In genomic region chrX:17570912-17571609, dm6 we compare ENCODE assay signal across 3 fruit fly cellular contexts.
TF ChIP-seq lines count a peak whose summit lies in the region.

No protein-coding gene starts in this region.

TF ChIP-seq in whole organism, embryonic, 481 proteins besides CTCF, POLR2A, EP300 and RAD21 (continued from another document and continues in another):
- no peak for TF ChIP-seq Neu2 (GFP tag; optimal IDR thresholded peaks at IDR 0.05; lab: Kevin White, UChicago; ENCODE audit: borderline replicate concordance)
- peak; percentile 21 for TF ChIP-seq nom (GFP tag; optimal IDR thresholded peaks at IDR 0.05; lab: Kevin White, UChicago)
- TF ChIP-seq jigr1 (GFP tag; IDR thresholded peaks at IDR 0.05; lab: Robert Waterston, UW): no peak
- no peak for TF ChIP-seq Opbp (GFP tag; IDR thresholded peaks at IDR 0.05; lab: Robert Waterston, UW; ENCODE audit: partially characterized antibody)
- no peak for TF ChIP-seq crp (GFP tag; optimal IDR thresholded peaks at IDR 0.05; lab: Kevin White, UChicago)
- no peak for TF ChIP-seq Adf1 (GFP tag; IDR thresholded peaks at IDR 0.05; lab: Robert Waterston, UW)
- TF ChIP-seq CG13894 (tag; optimal IDR thresholded peaks at IDR 0.05; lab: Kevin White, UChicago): no peak
- peak; percentile 40 for TF ChIP-seq sens (GFP tag; lab: Kevin White, UChicago)
- TF ChIP-seq sug (tag; optimal IDR thresholded peaks at IDR 0.05; lab: Kevin White, UChicago): no peak
- no peak for TF ChIP-seq CG1832 (GFP tag; optimal IDR thresholded peaks at IDR 0.05; lab: Kevin White, UChicago)
- no peak for TF ChIP-seq CG11456 (GFP tag; IDR thresholded peaks at IDR 0.05; lab: Robert Waterston, UW)
- TF ChIP-seq CG15479 (GFP tag; optimal IDR thresholded peaks at IDR 0.05; lab: Kevin White, UChicago): no peak
- no peak for TF ChIP-seq Tbp (GFP tag; optimal IDR thresholded peaks at IDR 0.05; lab: Kevin White, UChicago)
- TF ChIP-seq CG43689 (GFP tag; IDR thresholded peaks at IDR 0.05; lab: Robert Waterston, UW): no peak
- TF ChIP-seq CG6689 (GFP tag; IDR thresholded peaks at IDR 0.05; lab: Robert Waterston, UW): no peak
- TF ChIP-seq CG8924 (tag; optimal IDR thresholded peaks at IDR 0.05; lab: Kevin White, UChicago): no peak
- no peak for TF ChIP-seq ato (GFP tag; IDR thresholded peaks at IDR 0.05; lab: Robert Waterston, UW; ENCODE audit: partially characterized antibody)
- no peak for TF ChIP-seq schlank (tag; optimal IDR thresholded peaks at IDR 0.05; lab: Kevin White, UChicago)
- no peak for TF ChIP-seq CG7987 (GFP tag; optimal IDR thresholded peaks at IDR 0.05; lab: Kevin White, UChicago)
- TF ChIP-seq CG6813 (GFP tag; optimal IDR thresholded peaks at IDR 0.05; lab: Kevin White, UChicago): no peak
- no peak for TF ChIP-seq CG10462 (GFP tag; optimal IDR thresholded peaks at IDR 0.05; lab: Kevin White, UChicago)
- TF ChIP-seq Side (GFP tag; optimal IDR thresholded peaks at IDR 0.05; lab: Kevin White, UChicago): no peak
- TF ChIP-seq her (GFP tag; optimal IDR thresholded peaks at IDR 0.05; lab: Kevin White, UChicago): no peak
- TF ChIP-seq toy (GFP tag; IDR thresholded peaks at IDR 0.05; lab: Robert Waterston, UW): no peak
- TF ChIP-seq sob (GFP tag; IDR thresholded peaks at IDR 0.05; lab: Robert Waterston, UW): no peak
- TF ChIP-seq crol (GFP tag; IDR thresholded peaks at IDR 0.05; lab: Robert Waterston, UW): no peak
- no peak for TF ChIP-seq mirr (GFP tag; optimal IDR thresholded peaks at IDR 0.05; lab: Kevin White, UChicago)
- 0 out of 3 replicates have a peak, but pooled peaks have one; percentile 16 for TF ChIP-seq row (GFP tag; IDR thresholded peaks at IDR 0.05; lab: Robert Waterston, UW)
- no peak for TF ChIP-seq wek (GFP tag; optimal IDR thresholded peaks at IDR 0.05; lab: Kevin White, UChicago)
- TF ChIP-seq CG31365 (tag; optimal IDR thresholded peaks at IDR 0.05; lab: Kevin White, UChicago): no peak
- TF ChIP-seq CG4854 (GFP tag; optimal IDR thresholded peaks at IDR 0.05; lab: Kevin White, UChicago): no peak
- 0 out of 2 replicates have a peak, but pooled peaks have one; percentile 11 for TF ChIP-seq Drgx (GFP tag; IDR thresholded peaks at IDR 0.05; lab: Robert Waterston, UW)
- TF ChIP-seq CG18599 (GFP tag; optimal IDR thresholded peaks at IDR 0.05; lab: Kevin White, UChicago): no peak
- TF ChIP-seq Hr51 (GFP tag; optimal IDR thresholded peaks at IDR 0.05; lab: Kevin White, UChicago): no peak
- no peak for TF ChIP-seq Awh (GFP tag; IDR thresholded peaks at IDR 0.05; lab: Robert Waterston, UW)
- TF ChIP-seq Hr78 (GFP tag; optimal IDR thresholded peaks at IDR 0.05; lab: Kevin White, UChicago): no peak
- TF ChIP-seq Scr (GFP tag; IDR thresholded peaks at IDR 0.05; lab: Robert Waterston, UW; ENCODE audit: partially characterized antibody): no peak
- TF ChIP-seq CG9932 (GFP tag; IDR thresholded peaks at IDR 0.05; lab: Robert Waterston, UW): no peak
- TF ChIP-seq CG12236 (GFP tag; optimal IDR thresholded peaks at IDR 0.05; lab: Kevin White, UChicago): no peak
- no peak for TF ChIP-seq lilli (GFP tag; optimal IDR thresholded peaks at IDR 0.05; lab: Kevin White, UChicago)
- TF ChIP-seq BtbVII (GFP tag; optimal IDR thresholded peaks at IDR 0.05; lab: Kevin White, UChicago): no peak
- TF ChIP-seq gem (tag; optimal IDR thresholded peaks at IDR 0.05; lab: Kevin White, UChicago): no peak
- peak; percentile 55 for TF ChIP-seq Med (GFP tag; lab: Kevin White, UChicago)
- no peak for TF ChIP-seq pan (optimal IDR thresholded peaks at IDR 0.05; lab: Kevin White, UChicago)
- TF ChIP-seq pan (GFP tag; optimal IDR thresholded peaks at IDR 0.05 in 1 of 2, IDR thresholded peaks at IDR 0.05 in 1 of 2): no peak
- TF ChIP-seq nau (GFP tag; optimal IDR thresholded peaks at IDR 0.05; lab: Kevin White, UChicago): no peak

TF ChIP-seq in whole organism, prepupa, 60 proteins besides CTCF, POLR2A, EP300 and RAD21 (continued from another document):
- no peak for TF ChIP-seq CG11294 (GFP tag; IDR thresholded peaks at IDR 0.05; lab: Robert Waterston, UW)
- TF ChIP-seq CG9139 (GFP tag; optimal IDR thresholded peaks at IDR 0.05; lab: Kevin White, UChicago): no peak
- peak; percentile 80 for TF ChIP-seq Sox14 (GFP tag; optimal IDR thresholded peaks at IDR 0.05; lab: Kevin White, UChicago)
- TF ChIP-seq CG8119 (GFP tag; IDR thresholded peaks at IDR 0.05; lab: Robert Waterston, UW): peak; percentile 25; the same call in 1 of the 3 replicates
- TF ChIP-seq CG11902 (GFP tag; optimal IDR thresholded peaks at IDR 0.05; lab: Kevin White, UChicago): peak; percentile 48
- TF ChIP-seq CG6163 (GFP tag; IDR thresholded peaks at IDR 0.05; lab: Robert Waterston, UW): peak; percentile 30; the same call in 2 of the 3 replicates
- TF ChIP-seq Hr4 (GFP tag; optimal IDR thresholded peaks at IDR 0.05; lab: Kevin White, UChicago): peak; percentile 50
- peak; percentile 60 for TF ChIP-seq fd59A (GFP tag; optimal IDR thresholded peaks at IDR 0.05; lab: Kevin White, UChicago)
- TF ChIP-seq achi (GFP tag; optimal IDR thresholded peaks at IDR 0.05; lab: Kevin White, UChicago): peak; percentile 71
- TF ChIP-seq net (GFP tag; optimal IDR thresholded peaks at IDR 0.05; lab: Kevin White, UChicago): peak; percentile 66
- peak; percentile 70 for TF ChIP-seq Ets21C (GFP tag; optimal IDR thresholded peaks at IDR 0.05; lab: Kevin White, UChicago)
- TF ChIP-seq CG16779 (tag; optimal IDR thresholded peaks at IDR 0.05; lab: Kevin White, UChicago): no peak
- TF ChIP-seq Smox (GFP tag; optimal IDR thresholded peaks at IDR 0.05; lab: Kevin White, UChicago): peak; percentile 78
- TF ChIP-seq lz (GFP tag; optimal IDR thresholded peaks at IDR 0.05; lab: Kevin White, UChicago): peak; percentile 77
- peak; percentile 69 for TF ChIP-seq CG10631 (GFP tag; optimal IDR thresholded peaks at IDR 0.05; lab: Kevin White, UChicago)
- TF ChIP-seq cyc (GFP tag; optimal IDR thresholded peaks at IDR 0.05; lab: Kevin White, UChicago): peak; percentile 62
- peak; percentile 53 for TF ChIP-seq CG8632 (GFP tag; optimal IDR thresholded peaks at IDR 0.05; lab: Kevin White, UChicago)
- peak; percentile 72 for TF ChIP-seq OdsH (GFP tag; optimal IDR thresholded peaks at IDR 0.05; lab: Kevin White, UChicago)
- TF ChIP-seq Eip78C (GFP tag; lab: Kevin White, UChicago): peak; percentile 93
- peak; percentile 9 for TF ChIP-seq Ets96B (tag; optimal IDR thresholded peaks at IDR 0.05; lab: Kevin White, UChicago)
- peak; percentile 63 for TF ChIP-seq CG34406 (GFP tag; optimal IDR thresholded peaks at IDR 0.05; lab: Kevin White, UChicago)
- peak; percentile 69 for TF ChIP-seq acj6 (GFP tag; optimal IDR thresholded peaks at IDR 0.05; lab: Kevin White, UChicago)
- TF ChIP-seq vri (GFP tag; optimal IDR thresholded peaks at IDR 0.05; lab: Kevin White, UChicago): peak; percentile 38
- peak; percentile 78 for TF ChIP-seq Sox102F (GFP tag; optimal IDR thresholded peaks at IDR 0.05; lab: Kevin White, UChicago)
- peak; percentile 27 for TF ChIP-seq CG7368 (GFP tag; optimal IDR thresholded peaks at IDR 0.05; lab: Kevin White, UChicago)
- peak; percentile 76 for TF ChIP-seq CG6792 (GFP tag; optimal IDR thresholded peaks at IDR 0.05; lab: Kevin White, UChicago)
- peak; percentile 33 to 62 for TF ChIP-seq ss (GFP tag; optimal IDR thresholded peaks at IDR 0.05; lab: Kevin White, UChicago)
- peak; percentile 77 for TF ChIP-seq Eip75B (GFP tag; optimal IDR thresholded peaks at IDR 0.05; lab: Kevin White, UChicago)
- TF ChIP-seq eg (GFP tag; IDR thresholded peaks at IDR 0.05; lab: Robert Waterston, UW): 0 out of 3 replicates have a peak, but pooled peaks have one; percentile 17
- no peak for TF ChIP-seq CG15336 (GFP tag; IDR thresholded peaks at IDR 0.05; lab: Robert Waterston, UW)
- peak; percentile 25 for TF ChIP-seq spab (GFP tag; optimal IDR thresholded peaks at IDR 0.05; lab: Kevin White, UChicago)
- peak; percentile 51 for TF ChIP-seq CG6808 (GFP tag; optimal IDR thresholded peaks at IDR 0.05; lab: Kevin White, UChicago)
- TF ChIP-seq CG32006 (GFP tag; optimal IDR thresholded peaks at IDR 0.05; lab: Kevin White, UChicago): peak; percentile 82
- TF ChIP-seq esn (GFP tag; optimal IDR thresholded peaks at IDR 0.05; lab: Kevin White, UChicago): peak; percentile 83
- peak; percentile 3 for TF ChIP-seq CG6276 (GFP tag; optimal IDR thresholded peaks at IDR 0.05; lab: Kevin White, UChicago)
- TF ChIP-seq svp (GFP tag; lab: Kevin White, UChicago): peak; percentile 93
- TF ChIP-seq CG31627 (GFP tag; optimal IDR thresholded peaks at IDR 0.05; lab: Kevin White, UChicago): peak; percentile 80

TF ChIP-seq in whole organism, wandering third instar larva, 38 proteins besides CTCF, POLR2A, EP300 and RAD21 (continued from another document):
- TF ChIP-seq GATAd (GFP tag; optimal IDR thresholded peaks at IDR 0.05; lab: Kevin White, UChicago) (no peak), fru (GFP tag; optimal IDR thresholded peaks at IDR 0.05; lab: Kevin White, UChicago) (peak; percentile 79), Dfd (GFP tag; optimal IDR thresholded peaks at IDR 0.05; lab: Kevin White, UChicago) (no peak), psq (GFP tag; optimal IDR thresholded peaks at IDR 0.05; lab: Kevin White, UChicago) (peak; percentile 78), dl (GFP tag; optimal IDR thresholded peaks at IDR 0.05; lab: Kevin White, UChicago; ENCODE audit: insufficient read depth in 1 of 2, partially characterized antibody in 2 of 2) (no peak), tai (GFP tag; optimal IDR thresholded peaks at IDR 0.05; lab: Kevin White, UChicago) (no peak), CrebA (GFP tag; optimal IDR thresholded peaks at IDR 0.05; lab: Kevin White, UChicago; ENCODE audit: borderline replicate concordance) (no peak)
